Fruit fly (Drosophila melanogaster) S2 (cell line): ENCODE data around the gene Npl4.

Experiments
- CG8478 ChIP-seq: fragments of >200 bp; optimal IDR thresholded peaks from 2 replicates; lab custom pipeline; 2018
- CTCF ChIP-seq, 2 experiments: fragments of >200 bp; optimal IDR thresholded peaks; 2 replicates each; lab custom pipeline; 2018

dm6 chr3R:25640463-25640862 is 16.0 kb upstream of the Npl4 start:
- TF ChIP-seq CG8478 (no peak), CTCF (optimal IDR thresholded peaks at IDR 0.05; lab: Kevin White, UChicago) (no peak)
